Fruit fly (Drosophila melanogaster) whole organism, embryonic: Measurements from ENCODE around the gene CG34117.

Experiments
- Aef1 ChIP-seq: fragments of 200-800 bp; sonication (Bioruptor generic); IDR thresholded peaks from 3 replicates; pipeline ENCODE4 v1.3.6; 2022; ENCODE audit warnings: missing biosample characterization, missing genetic modification characterization
- CG10147 ChIP-seq: fragments of 200-800 bp; sonication (Bioruptor generic); optimal IDR thresholded peaks from 2 replicates; lab custom pipeline; 2019; ENCODE audit warnings: missing biosample characterization, mild to moderate bottlenecking, missing genetic modification characterization, moderate library complexity
- CG10366 ChIP-seq: fragments of 200-800 bp; sonication (Bioruptor generic); IDR thresholded peaks from 2 replicates; pipeline ENCODE4 v1.3.6; 2022; ENCODE audit warnings: missing biosample characterization, missing genetic modification characterization
- CG12769 ChIP-seq: fragments of 200-800 bp; sonication (Bioruptor generic); optimal IDR thresholded peaks from 2 replicates; lab custom pipeline; 2019; ENCODE audit warnings: missing biosample characterization, mild to moderate bottlenecking, missing genetic modification characterization, moderate library complexity
- CG13287 ChIP-seq: fragments of 200-800 bp; sonication (Bioruptor generic); IDR thresholded peaks from 2 replicates; pipeline ENCODE4 v1.3.6; 2022; ENCODE audit warnings: missing biosample characterization, missing genetic modification characterization; ENCODE audit not compliant: partially characterized antibody
- CG15479 ChIP-seq: fragments of 200-800 bp; sonication (Bioruptor generic); optimal IDR thresholded peaks from 3 replicates; lab custom pipeline; 2019; ENCODE audit warnings: missing biosample characterization, mild to moderate bottlenecking, missing genetic modification characterization, moderate library complexity
- CG17612 ChIP-seq: fragments of 200-800 bp; sonication (Bioruptor generic); IDR thresholded peaks from 2 replicates; pipeline ENCODE4 v1.3.6; 2022; ENCODE audit warnings: missing biosample characterization, missing genetic modification characterization
- CG1832 ChIP-seq: fragments of 200-800 bp; sonication (Bioruptor generic); optimal IDR thresholded peaks from 2 replicates; lab custom pipeline; 2017; ENCODE audit warnings: missing biosample characterization, mild to moderate bottlenecking, missing genetic modification characterization, inconsistent platforms
- CG2199 ChIP-seq: fragments of 200-800 bp; sonication (Bioruptor generic); IDR thresholded peaks from 3 replicates; pipeline ENCODE4 v1.3.6; 2022; ENCODE audit warnings: missing biosample characterization, missing genetic modification characterization
- CG3065 ChIP-seq: fragments of 200-800 bp; sonication (Bioruptor generic); optimal IDR thresholded peaks from 2 replicates; lab custom pipeline; 2016; ENCODE audit warnings: missing biosample characterization, missing genetic modification characterization
- CG31441 ChIP-seq: fragments of 200-800 bp; sonication (Bioruptor generic); IDR thresholded peaks from 2 replicates; pipeline ENCODE4 v1.3.6; 2022; ENCODE audit warnings: missing biosample characterization, missing genetic modification characterization
- CG34422 ChIP-seq: fragments of 200-800 bp; sonication (Bioruptor generic); IDR thresholded peaks from 3 replicates; pipeline ENCODE4 v1.3.6; 2022; ENCODE audit warnings: missing biosample characterization, missing genetic modification characterization
- CG4360 ChIP-seq: fragments of 200-800 bp; sonication (Bioruptor generic); IDR thresholded peaks from 2 replicates; pipeline ENCODE4 v1.3.6; 2022; ENCODE audit warnings: missing biosample characterization, missing genetic modification characterization
- CG9727 ChIP-seq: fragments of 200-800 bp; sonication (Bioruptor generic); optimal IDR thresholded peaks from 3 replicates; lab custom pipeline; 2017; ENCODE audit warnings: missing biosample characterization, mild to moderate bottlenecking, missing genetic modification characterization
- CkIIα-i1 ChIP-seq: fragments of 200-800 bp; sonication (Bioruptor generic); IDR thresholded peaks from 2 replicates; pipeline ENCODE4 v1.3.6; 2022; ENCODE audit warnings: missing biosample characterization, missing genetic modification characterization
- Dbx ChIP-seq: fragments of 200-800 bp; sonication (Bioruptor generic); IDR thresholded peaks from 3 replicates; pipeline ENCODE4 v1.3.6; 2022; ENCODE audit warnings: missing biosample characterization, missing genetic modification characterization
- Elba2 ChIP-seq: fragments of 200-800 bp; sonication (Bioruptor generic); optimal IDR thresholded peaks from 3 replicates; lab custom pipeline; 2016; ENCODE audit warnings: missing biosample characterization, missing genetic modification characterization
- Hr78 ChIP-seq, 2 experiments: fragments of 200-800 bp in 1 of 2; fragments of >200 bp in 1 of 2; sonication (Bioruptor generic) in 1 of 2; optimal IDR thresholded peaks; 2 replicates each; lab custom pipeline; 2017 to 2019; ENCODE audit warnings: missing biosample characterization in 2 of 2, missing genetic modification characterization in 2 of 2, mild to moderate bottlenecking in 1 of 2, moderate library complexity in 1 of 2
- MBD-R2 ChIP-seq: fragments of 200-800 bp; sonication (Bioruptor generic); IDR thresholded peaks from 2 replicates; pipeline ENCODE4 v1.3.6; 2022; ENCODE audit warnings: missing biosample characterization, missing genetic modification characterization
- Med ChIP-seq: fragments of 200-800 bp; sonication (Bioruptor generic); peaks from one replicate; lab custom pipeline; 2016; ENCODE audit warnings: missing biosample characterization, missing genetic modification characterization, mild to moderate bottlenecking, inconsistent platforms, moderate library complexity
- Neu2 ChIP-seq: fragments of 200-800 bp; sonication (Bioruptor generic); optimal IDR thresholded peaks from 3 replicates; lab custom pipeline; 2016; ENCODE audit warnings: missing biosample characterization, missing genetic modification characterization, borderline replicate concordance
- Nf-YB ChIP-seq: fragments of 200-800 bp; sonication (Bioruptor generic); optimal IDR thresholded peaks from 3 replicates; lab custom pipeline; 2019; ENCODE audit warnings: missing biosample characterization, mild to moderate bottlenecking, missing genetic modification characterization, moderate library complexity
- PHDP ChIP-seq: fragments of 200-800 bp; sonication (Bioruptor generic); optimal IDR thresholded peaks from 3 replicates; lab custom pipeline; 2018; ENCODE audit warnings: missing biosample characterization, mild to moderate bottlenecking, missing genetic modification characterization, moderate library complexity
- Sox100B ChIP-seq: fragments of 200-800 bp; sonication (Bioruptor generic); optimal IDR thresholded peaks from 3 replicates; lab custom pipeline; 2018; ENCODE audit warnings: missing biosample characterization, mild to moderate bottlenecking, missing genetic modification characterization
- Trl ChIP-seq, 3 experiments: fragments of >200 bp in 2 of 3; fragments of 200-800 bp in 1 of 3; sonication (Bioruptor generic) in 1 of 3; optimal IDR thresholded peaks; 2 replicates in 1 of 3; 3 replicates in 2 of 3; lab custom pipeline; 2016 to 2017; ENCODE audit warnings: missing biosample characterization in 1 of 3, missing genetic modification characterization in 1 of 3
- ac ChIP-seq: fragments of 200-800 bp; sonication (Bioruptor generic); optimal IDR thresholded peaks from 3 replicates; lab custom pipeline; 2017; ENCODE audit warnings: missing biosample characterization, mild to moderate bottlenecking, missing genetic modification characterization
- ara ChIP-seq: fragments of 200-800 bp; sonication (Bioruptor generic); IDR thresholded peaks from 2 replicates; pipeline ENCODE4 v1.3.6; 2022; ENCODE audit warnings: missing biosample characterization, missing genetic modification characterization
- ato ChIP-seq: fragments of 200-800 bp; sonication (Bioruptor generic); IDR thresholded peaks from 2 replicates; pipeline ENCODE4 v1.3.6; 2022; ENCODE audit warnings: missing biosample characterization, missing genetic modification characterization; ENCODE audit not compliant: partially characterized antibody
- bsh ChIP-seq, 2 experiments: fragments of 200-800 bp; sonication (Bioruptor generic); optimal IDR thresholded peaks; 2 replicates each; lab custom pipeline; 2017 to 2018; ENCODE audit warnings: mild to moderate bottlenecking in 2 of 2, missing biosample characterization in 2 of 2, missing genetic modification characterization in 2 of 2, moderate library complexity in 1 of 2
- chinmo ChIP-seq: fragments of 200-800 bp; sonication (Bioruptor generic); IDR thresholded peaks from 4 replicates; pipeline ENCODE4 v1.3.6; 2022; ENCODE audit warnings: missing biosample characterization, missing genetic modification characterization; ENCODE audit not compliant: partially characterized antibody
- ci ChIP-seq: fragments of 200-800 bp; sonication (Bioruptor generic); IDR thresholded peaks from 3 replicates; pipeline ENCODE4 v1.3.6; 2022; ENCODE audit warnings: missing biosample characterization, missing genetic modification characterization
- corto ChIP-seq: fragments of 200-800 bp; sonication (Bioruptor generic); optimal IDR thresholded peaks from 2 replicates; lab custom pipeline; 2016; ENCODE audit warnings: missing biosample characterization, mild to moderate bottlenecking, missing genetic modification characterization, moderate library complexity
- gem ChIP-seq: fragments of 200-800 bp; sonication (Bioruptor generic); optimal IDR thresholded peaks from 2 replicates; lab custom pipeline; 2019; ENCODE audit warnings: missing biosample characterization, mild to moderate bottlenecking, missing genetic modification characterization, moderate library complexity
- gro ChIP-seq: fragments of 200-800 bp; sonication (Bioruptor generic); optimal IDR thresholded peaks from 2 replicates; lab custom pipeline; 2016; ENCODE audit warnings: missing biosample characterization, missing genetic modification characterization
- lov ChIP-seq, 2 experiments: fragments of 200-800 bp in 1 of 2; fragments of >200 bp in 1 of 2; sonication (Bioruptor generic) in 1 of 2; IDR thresholded peaks in 1 of 2; optimal IDR thresholded peaks in 1 of 2; 2 replicates in 1 of 2; 3 replicates in 1 of 2; pipeline versions ENCODE4 v1.3.6 to Lab custom; 2017 to 2022; ENCODE audit warnings: missing biosample characterization in 1 of 2, missing genetic modification characterization in 1 of 2
- nau ChIP-seq: fragments of 200-800 bp; sonication (Bioruptor generic); optimal IDR thresholded peaks from 3 replicates; lab custom pipeline; 2017; ENCODE audit warnings: missing biosample characterization, mild to moderate bottlenecking, missing genetic modification characterization, missing genetic modification reagents
- nom ChIP-seq: fragments of 200-800 bp; sonication (Bioruptor generic); optimal IDR thresholded peaks from 2 replicates; lab custom pipeline; 2017; ENCODE audit warnings: missing biosample characterization, missing genetic modification characterization, mild to moderate bottlenecking, moderate library complexity, missing genetic modification reagents
- onecut ChIP-seq: fragments of 200-800 bp; sonication (Bioruptor generic); IDR thresholded peaks from 2 replicates; pipeline ENCODE4 v1.3.6; 2022; ENCODE audit warnings: missing biosample characterization, missing genetic modification characterization
- peb ChIP-seq: fragments of 200-800 bp; sonication (Bioruptor generic); IDR thresholded peaks from 2 replicates; pipeline ENCODE4 v1.3.6; 2022; ENCODE audit warnings: missing biosample characterization, missing genetic modification characterization
- pita ChIP-seq: fragments of 200-800 bp; sonication (Bioruptor generic); optimal IDR thresholded peaks from 2 replicates; lab custom pipeline; 2017; ENCODE audit warnings: missing biosample characterization, mild to moderate bottlenecking, missing genetic modification characterization
- stc ChIP-seq: fragments of 200-800 bp; sonication (Bioruptor generic); IDR thresholded peaks from 2 replicates; pipeline ENCODE4 v1.3.6; 2022; ENCODE audit warnings: missing biosample characterization, missing genetic modification characterization
- tll ChIP-seq, 2 experiments: fragments of 200-800 bp in 1 of 2; fragments of >200 bp in 1 of 2; sonication (Bioruptor generic) in 1 of 2; optimal IDR thresholded peaks; 2 replicates each; lab custom pipeline; 2017 to 2019; ENCODE audit warnings: missing biosample characterization in 2 of 2, missing genetic modification characterization in 2 of 2, mild to moderate bottlenecking in 1 of 2, moderate library complexity in 1 of 2
- vvl ChIP-seq: fragments of 200-800 bp; sonication (Bioruptor generic); IDR thresholded peaks from 2 replicates; pipeline ENCODE4 v1.3.6; 2022; ENCODE audit warnings: missing biosample characterization, missing genetic modification characterization
- zen ChIP-seq: fragments of 200-800 bp; sonication (Bioruptor generic); optimal IDR thresholded peaks from 3 replicates; lab custom pipeline; 2018; ENCODE audit warnings: missing biosample characterization, mild to moderate bottlenecking, missing genetic modification characterization, moderate library complexity

CG34117 gene

DNA sequence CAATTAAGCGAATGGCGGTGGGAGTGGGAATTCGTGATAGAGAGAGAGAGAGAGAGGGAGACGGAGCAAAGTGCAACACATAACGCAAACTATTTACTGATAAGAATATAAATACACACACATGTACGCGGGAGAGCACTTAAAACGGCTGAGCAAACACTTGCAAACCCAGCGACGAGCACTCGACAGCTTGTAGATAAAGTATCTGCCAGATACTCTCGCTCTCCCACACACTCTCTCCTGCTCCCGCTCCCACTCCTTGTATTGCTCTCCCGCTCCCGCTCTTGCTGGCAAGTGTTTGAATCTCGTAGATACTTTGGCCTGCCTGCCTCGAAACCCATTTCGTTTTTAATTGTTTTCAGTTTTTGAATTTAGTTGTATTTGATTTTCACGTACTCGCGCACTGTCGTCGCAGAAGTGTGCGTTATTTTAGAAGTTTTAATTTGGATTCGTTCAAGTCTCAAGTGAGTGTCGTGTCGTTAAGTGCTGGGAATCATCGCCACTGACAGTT lies 28.4 kb upstream of the CG34117 start (continued):
- TF ChIP-seq CG13287 (GFP tag; lab: Robert Waterston, UW) (peak; percentile 45; the same call in 1 of the 2 replicates), onecut (GFP tag; lab: Robert Waterston, UW) (peak; percentile 59; the same call in 1 of the 2 replicates), Aef1 (GFP tag; lab: Robert Waterston, UW) (no peak), nau (GFP tag; lab: Kevin White, UChicago) (peak; percentile 75), gem (no peak), CG17612 (GFP tag; lab: Robert Waterston, UW) (no peak), zen (tag; lab: Kevin White, UChicago) (peak; percentile 27), Nf-YB (GFP tag; lab: Kevin White, UChicago) (peak; percentile 22), corto (GFP tag; lab: Kevin White, UChicago) (peak; percentile 21), Dbx (GFP tag; lab: Robert Waterston, UW) (peak; percentile 58; the same call in 1 of the 3 replicates)

DNA sequence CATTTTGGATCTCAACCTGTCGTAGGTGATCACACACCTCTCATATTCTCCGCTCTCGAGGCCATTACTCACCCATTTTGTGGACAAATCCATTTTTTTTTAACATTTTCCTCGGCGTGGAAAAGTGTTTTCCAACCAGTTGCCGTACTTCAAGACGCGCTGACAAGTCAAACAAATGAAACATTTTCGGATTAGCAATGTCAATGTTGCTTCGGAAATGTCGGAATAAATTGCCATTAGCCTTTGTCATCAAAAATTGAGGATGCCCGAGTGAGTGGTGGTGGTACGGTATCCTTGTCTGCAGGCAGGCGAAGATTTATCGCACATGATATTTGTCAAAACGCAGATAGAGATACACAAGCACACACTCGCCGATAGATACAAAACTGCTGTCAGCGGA lies 27.5 kb upstream of the CG34117 start:
- no peak for TF ChIP-seq CkIIα-i1 (GFP tag; lab: Robert Waterston, UW)
- no peak for TF ChIP-seq ara (GFP tag; lab: Robert Waterston, UW)
- peak; percentile 3 for TF ChIP-seq ac
- peak; percentile 18 for TF ChIP-seq CG15479 (GFP tag; lab: Kevin White, UChicago)
- peak; percentile 20 for TF ChIP-seq Med (GFP tag; lab: Kevin White, UChicago)
- TF ChIP-seq peb (GFP tag; lab: Robert Waterston, UW): no peak
- TF ChIP-seq gro (GFP tag; lab: Kevin White, UChicago): no peak
- peak in 1 of 2 experiments; percentile 5 for TF ChIP-seq Trl (optimal IDR thresholded peaks at IDR 0.05; lab: Kevin White, UChicago)
- TF ChIP-seq Trl (GFP tag; optimal IDR thresholded peaks at IDR 0.05; lab: Kevin White, UChicago): no peak
- peak; percentile 15; the same call in 1 of the 3 replicates for TF ChIP-seq CG2199 (GFP tag; lab: Robert Waterston, UW)
- TF ChIP-seq tll (GFP tag; optimal IDR thresholded peaks at IDR 0.05; lab: Kevin White, UChicago): peak in 1 of 2 experiments; percentile 53
- no peak for TF ChIP-seq CG10366
- no peak for TF ChIP-seq Sox100B (GFP tag; lab: Kevin White, UChicago)
- TF ChIP-seq bsh (GFP tag; optimal IDR thresholded peaks at IDR 0.05; lab: Kevin White, UChicago): no peak
- TF ChIP-seq Neu2 (GFP tag; lab: Kevin White, UChicago): peak; percentile 2

DNA sequence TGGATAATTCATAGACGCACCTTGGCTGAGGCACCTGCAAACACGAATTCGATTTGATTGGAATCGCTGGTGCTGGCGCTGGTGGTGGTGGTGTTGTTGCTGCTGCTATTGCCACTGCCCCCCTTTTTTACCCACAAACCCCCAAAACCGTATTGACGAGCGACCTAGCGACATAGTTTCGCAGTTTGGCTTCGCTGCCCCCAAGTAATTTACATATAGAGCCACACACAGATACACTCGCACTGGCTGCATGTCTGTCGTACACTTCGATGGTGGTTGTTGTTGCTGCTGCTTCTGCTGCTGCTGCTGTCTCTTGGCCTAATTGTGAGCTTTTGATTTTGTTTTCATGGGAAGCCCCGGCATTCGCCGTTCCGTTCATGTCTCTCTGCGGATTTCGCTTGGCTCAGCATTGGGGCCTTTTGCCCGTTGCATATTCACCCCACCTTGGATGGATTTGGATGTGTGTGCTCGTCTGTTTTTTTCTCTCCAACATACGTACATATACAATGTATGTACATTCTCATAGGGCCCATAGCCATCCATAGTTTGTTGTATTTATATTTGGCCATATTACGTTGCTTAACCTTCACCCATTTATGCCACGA lies 24.3 kb upstream of the CG34117 start:
- TF ChIP-seq Elba2 (GFP tag; lab: Kevin White, UChicago): no peak
- TF ChIP-seq CG31441: no peak
- TF ChIP-seq Med (GFP tag; lab: Kevin White, UChicago): peak; percentile 64
- no peak for TF ChIP-seq CG3065 (GFP tag; lab: Kevin White, UChicago)
- peak; percentile 63 for TF ChIP-seq CG12769
- no peak for TF ChIP-seq tll (GFP tag; optimal IDR thresholded peaks at IDR 0.05; lab: Kevin White, UChicago)
- peak; percentile 13; the same call in 1 of the 3 replicates for TF ChIP-seq ci (GFP tag; lab: Robert Waterston, UW)
- peak; percentile 32; the same call in 1 of the 2 replicates for TF ChIP-seq CG4360
- TF ChIP-seq chinmo (GFP tag; lab: Robert Waterston, UW): 0 out of 4 replicates have a peak, but pooled peaks have one; percentile 46
- TF ChIP-seq stc: no peak
- TF ChIP-seq ato (GFP tag; lab: Robert Waterston, UW): no peak
- TF ChIP-seq nom (GFP tag; lab: Kevin White, UChicago): no peak
- no peak for TF ChIP-seq MBD-R2 (GFP tag; lab: Robert Waterston, UW)
- TF ChIP-seq Hr78 (GFP tag; optimal IDR thresholded peaks at IDR 0.05; lab: Kevin White, UChicago): peak in 1 of 2 experiments; percentile 25
- no peak for TF ChIP-seq pita (GFP tag; lab: Kevin White, UChicago)
- no peak for TF ChIP-seq CG9727
- no peak for TF ChIP-seq CG34422 (GFP tag; lab: Robert Waterston, UW)
- no peak for TF ChIP-seq PHDP (tag; lab: Kevin White, UChicago)
- TF ChIP-seq CG10147 (GFP tag; lab: Kevin White, UChicago): no peak
- no peak for TF ChIP-seq CG17612 (GFP tag; lab: Robert Waterston, UW)
- no peak for TF ChIP-seq CG1832
- TF ChIP-seq vvl (GFP tag; lab: Robert Waterston, UW): peak; percentile 81
- TF ChIP-seq lov (optimal IDR thresholded peaks at IDR 0.05; lab: Kevin White, UChicago): no peak
- TF ChIP-seq lov (GFP tag; IDR thresholded peaks at IDR 0.05; lab: Robert Waterston, UW): no peak
